Fruit fly (Drosophila melanogaster): ENCODE data around the gene dop.

DNA sequence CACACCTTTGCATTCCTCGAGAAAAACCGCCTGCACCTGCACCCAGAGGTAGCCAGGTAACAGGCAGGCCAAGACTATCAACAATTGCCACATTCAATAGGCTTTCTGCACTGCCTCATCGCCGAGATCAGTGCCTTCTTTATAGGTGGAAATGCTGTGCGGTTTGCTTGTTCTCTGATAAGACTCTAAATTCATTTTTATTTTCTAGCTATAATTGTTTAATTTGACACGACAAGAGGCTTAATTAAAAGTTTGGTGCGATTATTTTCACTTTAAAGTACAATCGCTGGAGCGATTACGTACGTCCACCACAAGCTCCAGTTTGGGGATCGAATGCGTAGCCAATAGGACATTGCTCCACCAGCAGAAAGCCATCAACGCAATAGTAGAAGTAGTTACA is 38.4 kb upstream of the dop start, which contains the start of gene CG42729:
- TF ChIP-seq CG12605 (GFP tag; IDR thresholded peaks at IDR 0.05) (no peak), CG9948 (tag; optimal IDR thresholded peaks at IDR 0.05) (no peak), CG10348 (GFP tag; IDR thresholded peaks at IDR 0.05) (no peak), Pif1B (GFP tag; optimal IDR thresholded peaks at IDR 0.05) (no peak), CG15710 (tag; optimal IDR thresholded peaks at IDR 0.05) (no peak), rn (GFP tag; IDR thresholded peaks at IDR 0.05) (no peak)

All from whole organism, pupa.